Worm (Caenorhabditis elegans) whole organism, L2 larva: Measurements from ENCODE around the gene F55C9.6.

Experiments used
- ama-1 ChIP-seq: fragments of 150-350 bp; optimal IDR thresholded peaks from 2 replicates; lab custom pipeline; 2018; ENCODE audit warnings: inconsistent platforms
- blmp-1 ChIP-seq: sonication (generic microtip); optimal IDR thresholded peaks from 2 replicates; lab custom pipeline; 2017; ENCODE audit warnings: missing genetic modification characterization, mild to moderate bottlenecking, missing compliant biosample characterization, antibody characterized with exemption, moderate library complexity; ENCODE audit not compliant: insufficient read depth
- ceh-16 ChIP-seq: fragments of 150-350 bp; optimal IDR thresholded peaks from 2 replicates; lab custom pipeline; 2014; ENCODE audit warnings: missing biosample characterization, missing genetic modification characterization
- fos-1 ChIP-seq: fragments of 150-350 bp; optimal IDR thresholded peaks from 2 replicates; lab custom pipeline; 2014; ENCODE audit warnings: missing biosample characterization, missing genetic modification characterization
- lin-13 ChIP-seq: fragments of 150-350 bp; optimal IDR thresholded peaks from 2 replicates; lab custom pipeline; 2014; ENCODE audit warnings: missing biosample characterization, missing genetic modification reagents, missing genetic modification characterization
- mdl-1 ChIP-seq, 2 experiments: fragments of 150-350 bp in 1 of 2; sonication (generic microtip) in 1 of 2; optimal IDR thresholded peaks; 2 replicates each; lab custom pipeline; 2017; ENCODE audit warnings: missing biosample characterization in 2 of 2, missing genetic modification characterization in 2 of 2
- nhr-12 ChIP-seq: fragments of 150-350 bp; optimal IDR thresholded peaks from 2 replicates; lab custom pipeline; 2014; ENCODE audit warnings: missing biosample characterization, missing genetic modification characterization
- skn-1 ChIP-seq: sonication (generic microtip); optimal IDR thresholded peaks from 2 replicates; lab custom pipeline; 2017; ENCODE audit warnings: missing biosample characterization, missing genetic modification characterization

- TF ChIP-seq lin-13 (GFP tag; lab: Kevin White, UChicago) (no peak), blmp-1 (no peak), fos-1 (tag; lab: Kevin White, UChicago) (peak; percentile 38), nhr-12 (tag; lab: Kevin White, UChicago) (no peak), ama-1 (lab: Kevin White, UChicago) (no peak), skn-1 (no peak), mdl-1 (tag; optimal IDR thresholded peaks at IDR 0.05; lab: Kevin White, UChicago) (no peak), ceh-16 (tag; lab: Kevin White, UChicago) (no peak)
Observed at ce11 chrV:19319460-19319995, 22.9 kb upstream of the F55C9.6 start, which contains the start of gene C43D7.7.
